Worm (Caenorhabditis elegans) whole organism, L4 larva: ENCODE results near the gene C55A6.1.
"Not testable (repeated sequence)": the region's sequence is repeated elsewhere in the genome, so short reads cannot be mapped to it uniquely, and the experiment has no call there.

Experiments
- F37D6.2 ChIP-seq: sonication (generic microtip); optimal IDR thresholded peaks from 2 replicates; lab custom pipeline; 2016; ENCODE audit warnings: mild to moderate bottlenecking, missing genetic modification characterization, missing compliant biosample characterization
- R02D3.7 ChIP-seq: fragments of 150-350 bp; sonication (generic microtip); optimal IDR thresholded peaks from 3 replicates; lab custom pipeline; 2014; ENCODE audit warnings: missing biosample characterization, missing genetic modification characterization
- T20F7.1 ChIP-seq: fragments of 200-800 bp; sonication (Bioruptor generic); optimal IDR thresholded peaks from 2 replicates; lab custom pipeline; 2018; ENCODE audit warnings: mild to moderate bottlenecking, missing genetic modification characterization, missing compliant biosample characterization
- T26A8.4 ChIP-seq: fragments of 200-800 bp; sonication (Bioruptor generic); IDR thresholded peaks from 2 replicates; pipeline ENCODE4 v1.3.6; 2022; ENCODE audit warnings: missing genetic modification characterization, missing compliant biosample characterization
- Y48G9A.11 ChIP-seq: fragments of 200-800 bp; sonication (Bioruptor generic); IDR thresholded peaks from 2 replicates; pipeline ENCODE4 v1.3.6; 2022; ENCODE audit warnings: missing genetic modification reagents, missing genetic modification characterization, missing compliant biosample characterization
- ZK337.2 ChIP-seq: fragments of 200-800 bp; sonication (Bioruptor generic); IDR thresholded peaks from 2 replicates; pipeline ENCODE4 v1.3.6; 2022; ENCODE audit warnings: missing genetic modification reagents, missing genetic modification characterization, missing compliant biosample characterization
- aha-1 ChIP-seq: fragments of 150-350 bp; peaks from one replicate; lab custom pipeline; 2014; ENCODE audit warnings: missing biosample characterization, missing genetic modification characterization
- ceh-20 ChIP-seq: fragments of 200-800 bp; sonication (Bioruptor generic); IDR thresholded peaks from 2 replicates; pipeline ENCODE4 v1.3.6; 2022; ENCODE audit warnings: missing genetic modification reagents, missing genetic modification characterization, missing compliant biosample characterization
- ctbp-1 ChIP-seq: fragments of 200-800 bp; sonication (Bioruptor generic); IDR thresholded peaks from 2 replicates; pipeline ENCODE4 v1.3.6; 2022; ENCODE audit warnings: missing genetic modification reagents, missing genetic modification characterization, missing compliant biosample characterization
- daf-16 ChIP-seq, 3 experiments: sonication (generic microtip); optimal IDR thresholded peaks; 2 replicates each; lab custom pipeline; 2016 to 2017; ENCODE audit warnings: missing genetic modification characterization in 3 of 3, missing genetic modification reagents in 3 of 3, mild to moderate bottlenecking in 2 of 3, missing compliant biosample characterization in 2 of 3, missing biosample characterization in 1 of 3, moderate library complexity in 1 of 3
- daf-19 ChIP-seq: fragments of 200-800 bp; sonication (Bioruptor generic); conservative IDR thresholded peaks from 2 replicates; pipeline ENCODE4 v1.3.6; 2022; ENCODE audit warnings: missing genetic modification characterization, missing compliant biosample characterization
- dmd-6 ChIP-seq: fragments of 200-800 bp; sonication (Bioruptor generic); IDR thresholded peaks from 2 replicates; pipeline ENCODE4 v1.3.6; 2022; ENCODE audit warnings: missing genetic modification reagents, missing genetic modification characterization, missing compliant biosample characterization
- dmd-9 ChIP-seq: fragments of 200-800 bp; sonication (Bioruptor generic); IDR thresholded peaks from 2 replicates; pipeline ENCODE4 v1.3.6; 2022; ENCODE audit warnings: missing genetic modification reagents, missing genetic modification characterization, missing compliant biosample characterization
- dpl-1 ChIP-seq: fragments of 150-350 bp; optimal IDR thresholded peaks from 2 replicates; lab custom pipeline; 2014; ENCODE audit warnings: missing biosample characterization, missing genetic modification reagents, missing genetic modification characterization
- dve-1 ChIP-seq: sonication (generic microtip); optimal IDR thresholded peaks from 2 replicates; lab custom pipeline; 2017; ENCODE audit warnings: antibody characterized with exemption, mild to moderate bottlenecking, missing genetic modification characterization, missing compliant biosample characterization; ENCODE audit not compliant: insufficient read depth
- egl-43 ChIP-seq: fragments of 200-800 bp; sonication (Bioruptor generic); IDR thresholded peaks from 2 replicates; pipeline ENCODE4 v1.3.6; 2022; ENCODE audit warnings: missing genetic modification reagents, missing genetic modification characterization, missing compliant biosample characterization
- hif-1 ChIP-seq, 2 experiments: sonication (generic microtip); optimal IDR thresholded peaks; 2 replicates each; lab custom pipeline; 2016 to 2017; ENCODE audit warnings: missing compliant biosample characterization in 2 of 2, missing genetic modification characterization in 2 of 2, missing genetic modification reagents in 2 of 2, missing genotype in 2 of 2, mild to moderate bottlenecking in 1 of 2
- hlh-11 ChIP-seq: fragments of 200-800 bp; sonication (Bioruptor generic); optimal IDR thresholded peaks from 2 replicates; lab custom pipeline; 2018; ENCODE audit warnings: mild to moderate bottlenecking, missing genetic modification characterization, missing compliant biosample characterization
- hlh-30 ChIP-seq: sonication (generic microtip); optimal IDR thresholded peaks from 2 replicates; lab custom pipeline; 2017; ENCODE audit warnings: antibody characterized with exemption, mild to moderate bottlenecking, missing genetic modification characterization, missing compliant biosample characterization; ENCODE audit not compliant: insufficient read depth
- hmg-1.1 ChIP-seq: fragments of 200-800 bp; sonication (Bioruptor generic); IDR thresholded peaks from 2 replicates; pipeline ENCODE4 v1.3.6; 2022; ENCODE audit warnings: missing genetic modification reagents, missing genetic modification characterization, missing compliant biosample characterization
- lim-7 ChIP-seq: fragments of 200-800 bp; sonication (Bioruptor generic); IDR thresholded peaks from 2 replicates; pipeline ENCODE4 v1.3.6; 2022; ENCODE audit warnings: missing genetic modification characterization, missing compliant biosample characterization
- lin-13 ChIP-seq: fragments of 150-350 bp; optimal IDR thresholded peaks from 2 replicates; lab custom pipeline; 2014; ENCODE audit warnings: missing biosample characterization, missing genetic modification reagents, missing genetic modification characterization
- lin-29 ChIP-seq: fragments of 200-800 bp; sonication (Bioruptor generic); IDR thresholded peaks from 2 replicates; pipeline ENCODE4 v1.3.6; 2022; ENCODE audit warnings: missing genetic modification reagents, missing genetic modification characterization, missing compliant biosample characterization
- lin-38 ChIP-seq: fragments of 200-800 bp; sonication (Bioruptor generic); IDR thresholded peaks from 2 replicates; pipeline ENCODE4 v1.3.6; 2022; ENCODE audit warnings: missing genetic modification reagents, missing genetic modification characterization, missing compliant biosample characterization
- lsy-2 ChIP-seq, 2 experiments: fragments of 150-350 bp in 1 of 2; sonication (generic microtip) in 1 of 2; optimal IDR thresholded peaks; 2 replicates each; lab custom pipeline; 2014 to 2017; ENCODE audit warnings: missing biosample characterization in 2 of 2, missing genetic modification characterization in 2 of 2
- mdl-1 ChIP-seq, 2 experiments: fragments of 150-350 bp in 1 of 2; sonication (generic microtip) in 1 of 2; optimal IDR thresholded peaks; 2 replicates each; lab custom pipeline; 2014 to 2017; ENCODE audit warnings: missing biosample characterization in 2 of 2, missing genetic modification characterization in 2 of 2
- mep-1 ChIP-seq: fragments of 150-350 bp; sonication (generic microtip); optimal IDR thresholded peaks from 3 replicates; lab custom pipeline; 2014; ENCODE audit warnings: missing biosample characterization, missing genetic modification characterization
- mes-2 ChIP-seq: sonication (generic microtip); optimal IDR thresholded peaks from 2 replicates; lab custom pipeline; 2016; ENCODE audit warnings: missing genotype, mild to moderate bottlenecking, missing genetic modification characterization, missing compliant biosample characterization; ENCODE audit not compliant: poor library complexity, severe bottlenecking
- mxl-3 ChIP-seq: fragments of 200-800 bp; sonication (Bioruptor generic); optimal IDR thresholded peaks from 2 replicates; lab custom pipeline; 2018; ENCODE audit warnings: mild to moderate bottlenecking, missing genetic modification characterization, missing compliant biosample characterization
- nhr-102 ChIP-seq: sonication (generic microtip); optimal IDR thresholded peaks from 2 replicates; lab custom pipeline; 2016; ENCODE audit warnings: mild to moderate bottlenecking, missing genetic modification characterization, moderate library complexity, missing compliant biosample characterization
- nhr-25 ChIP-seq: sonication (generic microtip); optimal IDR thresholded peaks from 2 replicates; lab custom pipeline; 2017; ENCODE audit warnings: missing genetic modification characterization, mild to moderate bottlenecking, missing compliant biosample characterization, antibody characterized with exemption, moderate library complexity, borderline replicate concordance; ENCODE audit not compliant: insufficient read depth
- nhr-28 ChIP-seq: fragments of 150-350 bp; optimal IDR thresholded peaks from 2 replicates; lab custom pipeline; 2014; ENCODE audit warnings: missing biosample characterization, missing genetic modification characterization
- nhr-42 ChIP-seq: fragments of 200-800 bp; sonication (Bioruptor generic); IDR thresholded peaks from 2 replicates; pipeline ENCODE4 v1.3.6; 2022; ENCODE audit warnings: missing genetic modification characterization, missing compliant biosample characterization
- nhr-48 ChIP-seq: sonication (generic microtip); optimal IDR thresholded peaks from 2 replicates; lab custom pipeline; 2016; ENCODE audit warnings: mild to moderate bottlenecking, missing genetic modification characterization, missing compliant biosample characterization
- nhr-77 ChIP-seq: fragments of 150-350 bp; optimal IDR thresholded peaks from 2 replicates; lab custom pipeline; 2014; ENCODE audit warnings: missing biosample characterization, missing genetic modification characterization
- pha-4 ChIP-seq, 2 experiments: fragments of 150-350 bp in 1 of 2; fragments of 200-800 bp in 1 of 2; sonication (Bioruptor generic) in 1 of 2; IDR thresholded peaks in 1 of 2; optimal IDR thresholded peaks in 1 of 2; 2 replicates each; pipeline versions ENCODE4 v1.3.6 to Lab custom; 2014 to 2022; ENCODE audit warnings: missing genetic modification characterization in 2 of 2, missing genetic modification reagents in 2 of 2, missing biosample characterization in 1 of 2, missing compliant biosample characterization in 1 of 2
- php-3 ChIP-seq: fragments of 200-800 bp; sonication (Bioruptor generic); IDR thresholded peaks from 2 replicates; pipeline ENCODE4 v1.3.6; 2022; ENCODE audit warnings: missing genetic modification reagents, missing genetic modification characterization, missing compliant biosample characterization
- rbr-2 ChIP-seq: sonication (generic microtip); optimal IDR thresholded peaks from 2 replicates; lab custom pipeline; 2016; ENCODE audit warnings: missing genotype, missing genetic modification characterization, missing compliant biosample characterization
- saeg-2 ChIP-seq: fragments of 200-800 bp; sonication (Bioruptor generic); IDR thresholded peaks from 2 replicates; pipeline ENCODE4 v1.3.6; 2022; ENCODE audit warnings: missing genetic modification reagents, missing genetic modification characterization, missing compliant biosample characterization
- set-16 ChIP-seq: fragments of 200-800 bp; sonication (Bioruptor generic); IDR thresholded peaks from 2 replicates; pipeline ENCODE4 v1.3.6; 2022; ENCODE audit warnings: missing genetic modification reagents, missing genetic modification characterization, missing compliant biosample characterization
- snpc-1.2 ChIP-seq: fragments of 200-800 bp; sonication (Bioruptor generic); IDR thresholded peaks from 2 replicates; pipeline ENCODE4 v1.3.6; 2022; ENCODE audit warnings: missing genetic modification reagents, missing genetic modification characterization, missing compliant biosample characterization
- spr-1 ChIP-seq: sonication (generic microtip); optimal IDR thresholded peaks from 2 replicates; lab custom pipeline; 2016; ENCODE audit warnings: mild to moderate bottlenecking, missing genetic modification characterization, missing compliant biosample characterization
- tra-1 ChIP-seq: fragments of 200-800 bp; sonication (Bioruptor generic); IDR thresholded peaks from 2 replicates; pipeline ENCODE4 v1.3.6; 2022; ENCODE audit warnings: missing genetic modification reagents, missing genetic modification characterization, missing compliant biosample characterization
- unc-130 ChIP-seq: sonication (generic microtip); optimal IDR thresholded peaks from 2 replicates; lab custom pipeline; 2016; ENCODE audit warnings: missing genetic modification reagents, missing genetic modification characterization, missing compliant biosample characterization
- vab-7 ChIP-seq: fragments of 200-800 bp; sonication (Bioruptor generic); IDR thresholded peaks from 2 replicates; pipeline ENCODE4 v1.3.6; 2022; ENCODE audit warnings: missing genetic modification reagents, missing genetic modification characterization, missing compliant biosample characterization

The C55A6.1 gene

DNA sequence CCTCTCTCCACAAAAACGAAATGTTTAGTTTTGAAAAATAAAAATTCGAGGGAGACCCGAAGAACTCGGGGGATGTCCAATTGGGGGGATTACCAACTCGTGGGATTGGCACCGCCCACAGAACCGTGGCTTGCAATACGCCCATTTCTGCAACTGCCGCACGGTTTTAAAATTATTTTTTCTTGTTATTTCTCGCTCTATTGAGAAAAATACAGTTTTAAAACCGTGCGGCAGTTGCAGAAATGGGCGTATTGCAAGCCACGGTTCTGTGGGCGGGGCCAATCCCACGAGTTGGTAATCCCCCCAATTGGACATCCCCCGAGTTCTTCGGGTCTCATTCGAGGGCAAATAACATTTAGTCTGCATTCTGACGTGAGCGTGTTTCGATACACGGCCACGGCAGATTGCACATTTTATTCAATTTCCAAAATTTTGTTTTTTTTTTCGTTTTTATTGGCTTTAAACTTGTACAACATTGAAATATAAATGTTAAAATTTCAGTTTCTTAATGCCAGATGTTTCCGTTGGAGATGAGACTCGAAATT is at the start of gene C55A6.1, which contains the start of gene C55A6.10:
TSS of gene C55A6.1 (minus strand) at position 116 of the 545 bp plus-strand sequence.
TSS of gene C55A6.10 (plus strand) at position 495 of the 545 bp plus-strand sequence.
- TF ChIP-seq F37D6.2 (tag; lab: Kevin White, UChicago) (peak; percentile 63), R02D3.7 (tag; lab: Kevin White, UChicago) (peak; percentile 5), dmd-6 (peak; percentile 79), lin-29 (0 out of 2 replicates have a peak, but pooled peaks have one; percentile 41), nhr-102 (tag; lab: Kevin White, UChicago) (peak; percentile 50), nhr-25 (tag; lab: Kevin White, UChicago) (peak; percentile 26), ctbp-1 (GFP tag; lab: Robert Waterston, UW) (peak; percentile 95), nhr-77 (tag; lab: Kevin White, UChicago) (peak; percentile 11), unc-130 (peak; percentile 85), dmd-9 (GFP tag; lab: Robert Waterston, UW) (peak; percentile 67; the same call in 1 of the 2 replicates), lin-13 (GFP tag; lab: Kevin White, UChicago) (peak; percentile 42), daf-16 (tag; optimal IDR thresholded peaks at IDR 0.05; lab: Kevin White, UChicago) (peak; percentile 51), ceh-20 (GFP tag; lab: Robert Waterston, UW) (peak; percentile 69), ZK337.2 (0 out of 2 replicates have a peak, but pooled peaks have one; percentile 11), hlh-11 (tag; lab: Kevin White, UChicago) (peak; percentile 61), nhr-48 (tag; lab: Kevin White, UChicago) (peak; percentile 64), lin-38 (GFP tag; lab: Robert Waterston, UW) (peak; percentile 87), hif-1 (tag; optimal IDR thresholded peaks at IDR 0.05; lab: Kevin White, UChicago) (peak in 1 of 2 experiments; percentile 23), lsy-2 (tag; optimal IDR thresholded peaks at IDR 0.05; lab: Kevin White, UChicago) (peak; percentile 31 to 81), rbr-2 (tag; lab: Kevin White, UChicago) (peak; percentile 81), pha-4 (GFP tag; IDR thresholded peaks at IDR 0.05; lab: Robert Waterston, UW) (peak; percentile 88), T20F7.1 (GFP tag; lab: Kevin White, UChicago) (peak; percentile 36), nhr-28 (tag; lab: Kevin White, UChicago) (peak; percentile 12), tra-1 (GFP tag; lab: Robert Waterston, UW) (0 out of 2 replicates have a peak, but pooled peaks have one; percentile 55), spr-1 (tag; lab: Kevin White, UChicago) (peak; percentile 62), mdl-1 (tag; optimal IDR thresholded peaks at IDR 0.05; lab: Kevin White, UChicago) (peak in 1 of 2 experiments; percentile 52), egl-43 (GFP tag; lab: Robert Waterston, UW) (peak; percentile 78; the same call in 1 of the 2 replicates), php-3 (GFP tag; lab: Robert Waterston, UW) (peak; percentile 53; the same call in 1 of the 2 replicates), hmg-1.1 (peak; percentile 91), nhr-42 (GFP tag; lab: Robert Waterston, UW) (peak; percentile 76), snpc-1.2 (GFP tag; lab: Robert Waterston, UW) (peak; percentile 78), saeg-2 (peak; percentile 60; the same call in 1 of the 2 replicates), lim-7 (GFP tag; lab: Robert Waterston, UW) (peak; percentile 12), set-16 (GFP tag; lab: Robert Waterston, UW) (peak; percentile 54; the same call in 1 of the 2 replicates), mep-1 (tag; lab: Kevin White, UChicago) (peak; percentile 88), Y48G9A.11 (GFP tag; lab: Robert Waterston, UW) (0 out of 2 replicates have a peak, but pooled peaks have one; percentile 54), dpl-1 (GFP tag; lab: Kevin White, UChicago) (peak; percentile 44), T26A8.4 (GFP tag; lab: Robert Waterston, UW) (peak; percentile 68), mxl-3 (peak; percentile 41), daf-19 (GFP tag; lab: Robert Waterston, UW) (0 out of 2 replicates have a peak, but pooled peaks have one; percentile 38), hlh-30 (tag; lab: Kevin White, UChicago) (peak; percentile 49), mes-2 (peak; percentile 89), aha-1 (tag; lab: Kevin White, UChicago) (peak; percentile 55), vab-7 (GFP tag; lab: Robert Waterston, UW) (peak; percentile 70; the same call in 1 of the 2 replicates), dve-1 (tag; lab: Kevin White, UChicago) (peak; percentile 56)
- not testable (repeated sequence) for TF ChIP-seq daf-16 (GFP tag; optimal IDR thresholded peaks at IDR 0.05; lab: Kevin White, UChicago); pha-4 (tag; optimal IDR thresholded peaks at IDR 0.05; lab: Kevin White, UChicago)
